Worm (Caenorhabditis elegans) whole organism, L4 larva: Measurements from ENCODE around the gene vps-2.

Experiments
- F44E2.7 ChIP-seq: fragments of 200-800 bp; sonication (Bioruptor generic); IDR thresholded peaks from 2 replicates; pipeline ENCODE4 v2.1.2; 2022; ENCODE audit warnings: missing genetic modification characterization, missing compliant biosample characterization
- F49E8.2 ChIP-seq: sonication (generic microtip); optimal IDR thresholded peaks from 2 replicates; lab custom pipeline; 2016; ENCODE audit warnings: missing compliant biosample characterization, mild to moderate bottlenecking, missing genetic modification characterization, borderline replicate concordance
- T20F7.1 ChIP-seq: fragments of 200-800 bp; sonication (Bioruptor generic); optimal IDR thresholded peaks from 2 replicates; lab custom pipeline; 2018; ENCODE audit warnings: mild to moderate bottlenecking, missing genetic modification characterization, missing compliant biosample characterization
- Y48G9A.11 ChIP-seq: fragments of 200-800 bp; sonication (Bioruptor generic); IDR thresholded peaks from 2 replicates; pipeline ENCODE4 v1.3.6; 2022; ENCODE audit warnings: missing genetic modification reagents, missing genetic modification characterization, missing compliant biosample characterization
- Y5F2A.4 ChIP-seq: fragments of 200-800 bp; sonication (Bioruptor generic); optimal IDR thresholded peaks from 2 replicates; lab custom pipeline; 2018; ENCODE audit warnings: mild to moderate bottlenecking, missing genetic modification characterization, missing compliant biosample characterization
- ZK337.2 ChIP-seq: fragments of 200-800 bp; sonication (Bioruptor generic); IDR thresholded peaks from 2 replicates; pipeline ENCODE4 v1.3.6; 2022; ENCODE audit warnings: missing genetic modification reagents, missing genetic modification characterization, missing compliant biosample characterization
- aly-2 ChIP-seq: sonication (generic microtip); optimal IDR thresholded peaks from 2 replicates; lab custom pipeline; 2018; ENCODE audit warnings: missing biosample characterization, missing genetic modification characterization
- attf-4 ChIP-seq: sonication (generic microtip); optimal IDR thresholded peaks from 3 replicates; lab custom pipeline; 2017; ENCODE audit warnings: missing biosample characterization, missing genetic modification characterization
- ceh-32 ChIP-seq: sonication (generic microtip); optimal IDR thresholded peaks from 2 replicates; lab custom pipeline; 2016; ENCODE audit warnings: mild to moderate bottlenecking, missing genetic modification characterization, missing compliant biosample characterization; ENCODE audit not compliant: poor library complexity
- ceh-82 ChIP-seq: sonication (generic microtip); optimal IDR thresholded peaks from 2 replicates; lab custom pipeline; 2017; ENCODE audit warnings: missing biosample characterization, missing genetic modification characterization
- daf-12 ChIP-seq: fragments of 150-350 bp; optimal IDR thresholded peaks from 2 replicates; lab custom pipeline; 2014; ENCODE audit warnings: missing biosample characterization, missing genetic modification reagents, missing genetic modification characterization
- daf-16 ChIP-seq, 3 experiments: sonication (generic microtip); optimal IDR thresholded peaks; 2 replicates each; lab custom pipeline; 2016 to 2017; ENCODE audit warnings: missing genetic modification characterization in 3 of 3, missing genetic modification reagents in 3 of 3, mild to moderate bottlenecking in 2 of 3, missing compliant biosample characterization in 2 of 3, missing biosample characterization in 1 of 3, moderate library complexity in 1 of 3
- daf-19 ChIP-seq: fragments of 200-800 bp; sonication (Bioruptor generic); conservative IDR thresholded peaks from 2 replicates; pipeline ENCODE4 v1.3.6; 2022; ENCODE audit warnings: missing genetic modification characterization, missing compliant biosample characterization
- dpl-1 ChIP-seq: fragments of 150-350 bp; optimal IDR thresholded peaks from 2 replicates; lab custom pipeline; 2014; ENCODE audit warnings: missing biosample characterization, missing genetic modification reagents, missing genetic modification characterization
- duxl-1 ChIP-seq: sonication (generic microtip); optimal IDR thresholded peaks from 2 replicates; lab custom pipeline; 2016; ENCODE audit warnings: mild to moderate bottlenecking, missing genetic modification characterization, moderate library complexity, missing compliant biosample characterization; ENCODE audit not compliant: poor library complexity
- egl-27 ChIP-seq: sonication (generic microtip); optimal IDR thresholded peaks from 3 replicates; lab custom pipeline; 2017; ENCODE audit warnings: missing biosample characterization, missing genetic modification reagents, missing genetic modification characterization
- fkh-10 ChIP-seq: fragments of 150-350 bp; optimal IDR thresholded peaks from 2 replicates; lab custom pipeline; 2014; ENCODE audit warnings: missing biosample characterization, missing genetic modification reagents, missing genetic modification characterization
- hif-1 ChIP-seq, 2 experiments: sonication (generic microtip); optimal IDR thresholded peaks; 2 replicates each; lab custom pipeline; 2016 to 2017; ENCODE audit warnings: missing compliant biosample characterization in 2 of 2, missing genetic modification characterization in 2 of 2, missing genetic modification reagents in 2 of 2, missing genotype in 2 of 2, mild to moderate bottlenecking in 1 of 2
- hlh-30 ChIP-seq: sonication (generic microtip); optimal IDR thresholded peaks from 2 replicates; lab custom pipeline; 2017; ENCODE audit warnings: antibody characterized with exemption, mild to moderate bottlenecking, missing genetic modification characterization, missing compliant biosample characterization; ENCODE audit not compliant: insufficient read depth
- hmg-1.1 ChIP-seq: fragments of 200-800 bp; sonication (Bioruptor generic); IDR thresholded peaks from 2 replicates; pipeline ENCODE4 v1.3.6; 2022; ENCODE audit warnings: missing genetic modification reagents, missing genetic modification characterization, missing compliant biosample characterization
- lin-1 ChIP-seq: fragments of 200-800 bp; sonication (Bioruptor generic); IDR thresholded peaks from 2 replicates; pipeline ENCODE4 v1.3.6; 2022; ENCODE audit warnings: missing genetic modification reagents, missing genetic modification characterization, missing compliant biosample characterization
- lin-13 ChIP-seq: fragments of 150-350 bp; optimal IDR thresholded peaks from 2 replicates; lab custom pipeline; 2014; ENCODE audit warnings: missing biosample characterization, missing genetic modification reagents, missing genetic modification characterization
- lin-15B ChIP-seq: fragments of 150-350 bp; sonication (generic microtip); optimal IDR thresholded peaks from 3 replicates; lab custom pipeline; 2014; ENCODE audit warnings: missing biosample characterization, missing genetic modification characterization
- lin-38 ChIP-seq: fragments of 200-800 bp; sonication (Bioruptor generic); IDR thresholded peaks from 2 replicates; pipeline ENCODE4 v1.3.6; 2022; ENCODE audit warnings: missing genetic modification reagents, missing genetic modification characterization, missing compliant biosample characterization
- lir-3 ChIP-seq: sonication (generic microtip); optimal IDR thresholded peaks from 2 replicates; lab custom pipeline; 2016; ENCODE audit warnings: mild to moderate bottlenecking, missing genetic modification characterization, missing compliant biosample characterization
- nhr-10 ChIP-seq: fragments of 150-350 bp; optimal IDR thresholded peaks from 2 replicates; lab custom pipeline; 2014; ENCODE audit warnings: missing biosample characterization, missing genetic modification characterization
- nhr-237 ChIP-seq: sonication (generic microtip); optimal IDR thresholded peaks from 2 replicates; lab custom pipeline; 2017; ENCODE audit warnings: missing biosample characterization, missing genetic modification characterization
- nhr-48 ChIP-seq: sonication (generic microtip); optimal IDR thresholded peaks from 2 replicates; lab custom pipeline; 2016; ENCODE audit warnings: mild to moderate bottlenecking, missing genetic modification characterization, missing compliant biosample characterization
- nhr-6 ChIP-seq: fragments of 150-350 bp; optimal IDR thresholded peaks from 2 replicates; lab custom pipeline; 2014; ENCODE audit warnings: missing biosample characterization, missing genetic modification characterization
- nhr-76 ChIP-seq: fragments of 150-350 bp; optimal IDR thresholded peaks from 2 replicates; lab custom pipeline; 2014; ENCODE audit warnings: missing biosample characterization, missing genetic modification characterization
- php-3 ChIP-seq: fragments of 200-800 bp; sonication (Bioruptor generic); IDR thresholded peaks from 2 replicates; pipeline ENCODE4 v1.3.6; 2022; ENCODE audit warnings: missing genetic modification reagents, missing genetic modification characterization, missing compliant biosample characterization
- pqm-1 ChIP-seq: sonication (generic microtip); optimal IDR thresholded peaks from 2 replicates; lab custom pipeline; 2017; ENCODE audit warnings: missing biosample characterization, missing genetic modification characterization
- tag-97 ChIP-seq: fragments of 200-800 bp; sonication (Bioruptor generic); IDR thresholded peaks from 2 replicates; pipeline ENCODE4 v1.3.6; 2022; ENCODE audit warnings: missing genetic modification characterization, missing compliant biosample characterization
- tra-1 ChIP-seq: fragments of 200-800 bp; sonication (Bioruptor generic); IDR thresholded peaks from 2 replicates; pipeline ENCODE4 v1.3.6; 2022; ENCODE audit warnings: missing genetic modification reagents, missing genetic modification characterization, missing compliant biosample characterization
- unc-130 ChIP-seq: sonication (generic microtip); optimal IDR thresholded peaks from 2 replicates; lab custom pipeline; 2016; ENCODE audit warnings: missing genetic modification reagents, missing genetic modification characterization, missing compliant biosample characterization
- unc-62 ChIP-seq, 3 experiments: fragments of 150-350 bp in 1 of 3; sonication (generic microtip); optimal IDR thresholded peaks in 2 of 3; peaks in 1 of 3; 1 replicate in 1 of 3; 2 replicates in 2 of 3; lab custom pipeline; 2014 to 2017; ENCODE audit warnings: missing biosample characterization in 3 of 3, missing genetic modification characterization in 3 of 3, missing genetic modification reagents in 3 of 3, missing genotype in 1 of 3
- zag-1 ChIP-seq: fragments of 150-350 bp; optimal IDR thresholded peaks from 2 replicates; lab custom pipeline; 2014; ENCODE audit warnings: missing biosample characterization, missing genetic modification characterization
- zip-2 ChIP-seq: fragments of 150-350 bp; optimal IDR thresholded peaks from 2 replicates; lab custom pipeline; 2014; ENCODE audit warnings: missing biosample characterization, missing genetic modification characterization
- ztf-7 ChIP-seq: fragments of 150-350 bp; optimal IDR thresholded peaks from 2 replicates; lab custom pipeline; 2014; ENCODE audit warnings: missing biosample characterization, missing genetic modification characterization

vps-2 gene

DNA sequence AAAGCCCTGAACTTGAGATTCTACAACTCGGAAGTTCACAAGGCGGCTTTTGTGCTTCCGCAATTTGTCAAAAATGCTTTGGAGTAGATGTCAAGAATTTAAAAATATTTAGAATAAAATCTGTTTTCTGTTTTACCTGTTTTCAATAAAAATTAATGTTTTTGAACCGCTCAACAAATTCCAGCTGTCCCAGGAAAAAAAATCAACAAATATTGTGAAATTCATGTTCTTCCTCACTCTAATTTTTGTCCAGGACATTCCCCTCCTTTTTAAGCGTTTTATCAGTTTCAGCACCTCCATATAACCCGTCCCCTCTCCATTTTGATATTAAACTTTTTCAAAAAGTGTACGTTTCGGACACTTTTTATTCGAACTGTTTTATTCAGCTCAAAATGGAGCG lies 42.7 kb upstream of the vps-2 start, which contains the start of gene Y46G5A.20:
Gene Y46G5A.20, plus strand, starts transcription at position 301 of the 400 bp plus-strand sequence.
- TF ChIP-seq lin-15B (tag; lab: Kevin White, UChicago) (no peak), T20F7.1 (GFP tag; lab: Kevin White, UChicago) (no peak), pqm-1 (tag; lab: Kevin White, UChicago) (peak; percentile 15), aly-2 (tag; lab: Kevin White, UChicago) (no peak), fkh-10 (GFP tag; lab: Kevin White, UChicago) (no peak), nhr-10 (no peak), duxl-1 (tag; lab: Kevin White, UChicago) (no peak), ztf-7 (tag; lab: Kevin White, UChicago) (no peak), nhr-48 (tag; lab: Kevin White, UChicago) (no peak), lin-1 (GFP tag; lab: Robert Waterston, UW) (no peak), ZK337.2 (no peak), unc-62 (GFP tag; optimal IDR thresholded peaks at IDR 0.05 in 1 of 2; lab: Kevin White, UChicago) (no peak), unc-62 (tag; optimal IDR thresholded peaks at IDR 0.05; lab: Kevin White, UChicago) (no peak), Y5F2A.4 (GFP tag; lab: Kevin White, UChicago) (no peak), daf-19 (GFP tag; lab: Robert Waterston, UW) (no peak), daf-16 (GFP tag; optimal IDR thresholded peaks at IDR 0.05; lab: Kevin White, UChicago) (no peak), daf-16 (tag; optimal IDR thresholded peaks at IDR 0.05; lab: Kevin White, UChicago) (peak; percentile 52), daf-12 (tag; lab: Kevin White, UChicago) (no peak)

DNA sequence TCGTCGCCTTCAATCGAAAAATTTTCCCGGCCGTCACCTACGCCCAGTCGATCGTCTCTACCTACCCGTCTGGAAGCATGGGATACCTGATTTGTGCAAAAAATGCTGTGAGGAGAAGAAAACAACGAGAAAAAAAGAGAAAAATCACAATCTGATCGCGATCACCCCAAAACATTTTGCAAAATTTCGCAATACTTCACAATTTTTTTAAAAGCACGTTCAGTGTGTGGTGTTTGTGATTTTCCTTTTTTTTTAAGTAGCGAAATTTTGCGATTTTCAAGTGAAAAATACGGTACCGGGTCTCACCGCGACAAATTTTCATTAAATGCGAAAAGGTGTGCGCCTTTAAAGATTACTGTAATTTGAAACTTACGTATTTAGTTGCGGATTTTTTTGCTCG lies 41.7 kb upstream of the vps-2 start:
- TF ChIP-seq zip-2 (tag; lab: Kevin White, UChicago) (peak; percentile 87), hmg-1.1 (GFP tag; lab: Robert Waterston, UW) (no peak), lir-3 (tag; lab: Kevin White, UChicago) (no peak), egl-27 (no peak), fkh-10 (GFP tag; lab: Kevin White, UChicago) (no peak), ceh-82 (tag; lab: Kevin White, UChicago) (no peak), hif-1 (tag; optimal IDR thresholded peaks at IDR 0.05; lab: Kevin White, UChicago) (peak in 1 of 2 experiments; percentile 37), F44E2.7 (GFP tag; lab: Robert Waterston, UW) (no peak), nhr-6 (tag; lab: Kevin White, UChicago) (no peak), unc-130 (GFP tag; lab: Kevin White, UChicago) (no peak), lin-15B (tag; lab: Kevin White, UChicago) (no peak), lin-13 (GFP tag; lab: Kevin White, UChicago) (no peak)

DNA sequence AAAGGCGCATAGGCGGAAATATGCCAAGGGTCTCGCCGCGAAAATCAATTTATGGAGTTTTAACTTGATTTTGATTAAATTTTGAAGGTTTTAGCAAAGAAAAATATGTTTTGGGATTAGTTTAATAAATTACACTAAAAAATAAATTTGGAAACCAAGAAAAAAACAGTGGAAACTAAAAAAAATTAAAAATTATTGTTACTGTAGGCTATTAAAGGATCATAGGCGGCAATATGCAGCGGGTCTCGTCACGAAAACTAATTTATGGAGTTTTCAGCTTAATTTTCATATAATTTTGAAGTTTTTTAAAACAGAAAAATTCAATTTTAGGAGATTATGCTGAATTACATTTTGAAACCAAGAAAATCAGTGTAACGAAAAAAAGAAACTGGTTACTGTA lies 40.7 kb upstream of the vps-2 start:
- no peak for TF ChIP-seq nhr-76 (tag; lab: Kevin White, UChicago)
- TF ChIP-seq tra-1 (GFP tag; lab: Robert Waterston, UW): no peak
- peak; percentile 68 for TF ChIP-seq F49E8.2 (tag; lab: Kevin White, UChicago)
- no peak for TF ChIP-seq dpl-1 (GFP tag; lab: Kevin White, UChicago)
- TF ChIP-seq ceh-32 (tag; lab: Kevin White, UChicago): no peak
- peak; percentile 36; the same call in 1 of the 2 replicates for TF ChIP-seq lin-38 (GFP tag; lab: Robert Waterston, UW)
- no peak for TF ChIP-seq hlh-30 (tag; lab: Kevin White, UChicago)
- TF ChIP-seq php-3: no peak
- TF ChIP-seq nhr-237: no peak
- TF ChIP-seq Y48G9A.11: no peak
- TF ChIP-seq zag-1 (tag; lab: Kevin White, UChicago): no peak
- TF ChIP-seq nhr-48 (tag; lab: Kevin White, UChicago): no peak
- no peak for TF ChIP-seq attf-4 (tag; lab: Kevin White, UChicago)
- no peak for TF ChIP-seq tag-97 (GFP tag; lab: Robert Waterston, UW)
- TF ChIP-seq, all 104 proteins: peak for 2
